Worm (Caenorhabditis elegans): Measurements from ENCODE around the gene R11.3.

R11.3 gene

ce11 chrX:16156891-16157290 lies 42.2 kb downstream of the R11.3 start (continued):
- TF ChIP-seq grh-1 (GFP tag; IDR thresholded peaks at IDR 0.05) (no peak), aha-1 (tag; optimal IDR thresholded peaks at IDR 0.05) (no peak), efl-3 (GFP tag; optimal IDR thresholded peaks at IDR 0.05) (no peak), lsy-2 (tag; optimal IDR thresholded peaks at IDR 0.05) (peak in 1 of 2 experiments; percentile 10), ztf-4 (tag; optimal IDR thresholded peaks at IDR 0.05) (no peak), ceh-82 (tag; optimal IDR thresholded peaks at IDR 0.05) (peak in 1 of 3 experiments; percentile 45), mab-9 (GFP tag; IDR thresholded peaks at IDR 0.05) (no peak), nhr-28 (tag; optimal IDR thresholded peaks at IDR 0.05) (no peak), sox-4 (tag; optimal IDR thresholded peaks at IDR 0.05) (no peak), ceh-63 (GFP tag; optimal IDR thresholded peaks at IDR 0.05) (no peak), nhr-237 (tag; optimal IDR thresholded peaks at IDR 0.05) (no peak), C16A3.4 (tag; optimal IDR thresholded peaks at IDR 0.05) (peak; percentile 19), skn-1 (tag; optimal IDR thresholded peaks at IDR 0.05) (no peak), alr-1 (tag; optimal IDR thresholded peaks at IDR 0.05; ENCODE audit: borderline replicate concordance) (no peak), elt-2 (tag; optimal IDR thresholded peaks at IDR 0.05) (no peak), efl-1 (optimal IDR thresholded peaks at IDR 0.05) (no peak), efl-1 (GFP tag; optimal IDR thresholded peaks at IDR 0.05 in 1 of 2) (no peak), mef-2 (tag; optimal IDR thresholded peaks at IDR 0.05) (no peak), mep-1 (tag; optimal IDR thresholded peaks at IDR 0.05) (peak; percentile 24), irx-1 (tag; optimal IDR thresholded peaks at IDR 0.05) (no peak), lin-35 (GFP tag; optimal IDR thresholded peaks at IDR 0.05) (peak in 1 of 2 experiments; percentile 39), ces-1 (GFP tag; optimal IDR thresholded peaks at IDR 0.05) (no peak), lin-14 (GFP tag; optimal IDR thresholded peaks at IDR 0.05) (peak; percentile 80), pag-3 (tag; optimal IDR thresholded peaks at IDR 0.05; ENCODE audit: borderline replicate concordance, insufficient read depth) (peak; percentile 44), ceh-90 (tag; optimal IDR thresholded peaks at IDR 0.05) (no peak), ceh-8 (GFP tag; optimal IDR thresholded peaks at IDR 0.05) (no peak), lin-15B (tag; optimal IDR thresholded peaks at IDR 0.05) (no peak), lir-3 (tag; optimal IDR thresholded peaks at IDR 0.05; ENCODE audit: poor library complexity) (no peak), dpl-1 (GFP tag; optimal IDR thresholded peaks at IDR 0.05) (no peak), unc-30 (tag; optimal IDR thresholded peaks at IDR 0.05) (no peak), hlh-4 (tag; optimal IDR thresholded peaks at IDR 0.05) (no peak), tlp-1 (tag; optimal IDR thresholded peaks at IDR 0.05) (no peak), jun-1 (tag; optimal IDR thresholded peaks at IDR 0.05) (no peak), lin-13 (GFP tag; optimal IDR thresholded peaks at IDR 0.05) (no peak), unc-130 (tag; optimal IDR thresholded peaks at IDR 0.05) (no peak), egl-13 (tag; optimal IDR thresholded peaks at IDR 0.05) (no peak), rnt-1 (tag; optimal IDR thresholded peaks at IDR 0.05) (peak; percentile 27), mdl-1 (tag; optimal IDR thresholded peaks at IDR 0.05) (peak in 1 of 2 experiments; percentile 46), snpc-4 (tag; optimal IDR thresholded peaks at IDR 0.05) (peak; percentile 9), zag-1 (tag; optimal IDR thresholded peaks at IDR 0.05) (no peak), tbx-2 (tag; optimal IDR thresholded peaks at IDR 0.05) (no peak), C34B4.2 (tag; optimal IDR thresholded peaks at IDR 0.05) (no peak), hlh-17 (GFP tag; optimal IDR thresholded peaks at IDR 0.05; ENCODE audit: borderline replicate concordance) (no peak), fkh-4 (tag; optimal IDR thresholded peaks at IDR 0.05; ENCODE audit: borderline replicate concordance) (no peak), egl-27 (tag; optimal IDR thresholded peaks at IDR 0.05) (no peak), nhr-12 (tag; optimal IDR thresholded peaks at IDR 0.05) (no peak), isw-1 (GFP tag; IDR thresholded peaks at IDR 0.05) (no peak), xbp-1 (tag; optimal IDR thresholded peaks at IDR 0.05) (no peak), nhr-71 (tag; optimal IDR thresholded peaks at IDR 0.05) (peak; percentile 35)

All from whole organism, L1 larva.